Worm (Caenorhabditis elegans) whole organism, L3 larva: ENCODE results near the gene F10C1.3.

Source experiments
- ceh-28 ChIP-seq: fragments of 150-350 bp; optimal IDR thresholded peaks from 2 replicates; lab custom pipeline; 2014; ENCODE audit warnings: missing biosample characterization, missing genetic modification reagents, missing genetic modification characterization
- egl-27 ChIP-seq: sonication (generic microtip); optimal IDR thresholded peaks from 4 replicates; lab custom pipeline; 2017; ENCODE audit warnings: missing biosample characterization, missing genetic modification reagents, missing genetic modification characterization
- elt-2 ChIP-seq: sonication (generic microtip); optimal IDR thresholded peaks from 2 replicates; lab custom pipeline; 2016; ENCODE audit warnings: missing genetic modification reagents, mild to moderate bottlenecking, missing genetic modification characterization, missing compliant biosample characterization
- nhr-12 ChIP-seq: fragments of 150-350 bp; optimal IDR thresholded peaks from 2 replicates; lab custom pipeline; 2014; ENCODE audit warnings: missing biosample characterization, missing genetic modification characterization
- nhr-237 ChIP-seq: fragments of 150-350 bp; optimal IDR thresholded peaks from 2 replicates; lab custom pipeline; 2014; ENCODE audit warnings: missing biosample characterization, missing genetic modification characterization
- nhr-25 ChIP-seq: sonication (generic microtip); optimal IDR thresholded peaks from 2 replicates; lab custom pipeline; 2017; ENCODE audit warnings: missing biosample characterization, missing genetic modification characterization
- nhr-28 ChIP-seq: fragments of 150-350 bp; optimal IDR thresholded peaks from 2 replicates; lab custom pipeline; 2014; ENCODE audit warnings: missing biosample characterization, missing genetic modification characterization
- pha-4 ChIP-seq: fragments of 150-350 bp; optimal IDR thresholded peaks from 2 replicates; lab custom pipeline; 2014; ENCODE audit warnings: missing biosample characterization, missing genetic modification reagents, missing genetic modification characterization
- sea-2 ChIP-seq: fragments of 150-350 bp; sonication (generic microtip); optimal IDR thresholded peaks from 4 replicates; lab custom pipeline; 2014; ENCODE audit warnings: missing biosample characterization, missing genetic modification reagents, missing genetic modification characterization
- snpc-4 ChIP-seq: fragments of 150-350 bp; optimal IDR thresholded peaks from 2 replicates; lab custom pipeline; 2014; ENCODE audit warnings: missing biosample characterization, missing genetic modification characterization
- unc-39 ChIP-seq: sonication (generic microtip); optimal IDR thresholded peaks from 4 replicates; lab custom pipeline; 2017; ENCODE audit warnings: missing biosample characterization, missing genetic modification characterization
- unc-62 ChIP-seq: fragments of 150-350 bp; sonication (generic microtip); optimal IDR thresholded peaks from 4 replicates; lab custom pipeline; 2014; ENCODE audit warnings: missing biosample characterization, missing genetic modification reagents, missing genetic modification characterization
- zag-1 ChIP-seq: fragments of 150-350 bp; optimal IDR thresholded peaks from 2 replicates; lab custom pipeline; 2014; ENCODE audit warnings: missing biosample characterization, missing genetic modification characterization
- ztf-11 ChIP-seq: fragments of 150-350 bp; optimal IDR thresholded peaks from 2 replicates; lab custom pipeline; 2014; ENCODE audit warnings: missing biosample characterization, missing genetic modification characterization

- TF ChIP-seq nhr-237 (tag; lab: Kevin White, UChicago) (no peak), unc-39 (tag; lab: Kevin White, UChicago) (no peak), egl-27 (tag; lab: Kevin White, UChicago) (no peak), ceh-28 (no peak), unc-62 (GFP tag; lab: Kevin White, UChicago) (no peak), sea-2 (GFP tag; lab: Kevin White, UChicago) (no peak), pha-4 (tag; lab: Kevin White, UChicago) (no peak), nhr-12 (tag; lab: Kevin White, UChicago) (no peak), nhr-25 (tag; lab: Kevin White, UChicago) (no peak), ztf-11 (no peak), snpc-4 (tag; lab: Kevin White, UChicago) (no peak), nhr-28 (tag; lab: Kevin White, UChicago) (no peak), zag-1 (tag; lab: Kevin White, UChicago) (no peak), elt-2 (tag; lab: Kevin White, UChicago) (no peak)
Measured at ce11 chrII:5730343-5731083, 27.0 kb downstream of the F10C1.3 start, which contains the start of the genes C18A3.7 and C18A3.11.
